Worm (Caenorhabditis elegans): ENCODE data around the gene shw-3.
A peak's percentile ranks its signal among the peaks of the same experiment; 100 is the strongest.
"Not testable (repeated sequence)": the region's sequence is repeated elsewhere in the genome, so short reads cannot be mapped to it uniquely, and the experiment has no call there.

shw-3 gene

ce11 chrV:12967925-12968327, 19.0 kb downstream of the shw-3 start, which contains the start of gene R186.8 (continued):
- TF ChIP-seq egl-44 (GFP tag; IDR thresholded peaks at IDR 0.05) = 0 out of 2 replicates have a peak, but pooled peaks have one; percentile 49
- TF ChIP-seq K11D2.4 (GFP tag; IDR thresholded peaks at IDR 0.05) = peak; percentile 91
- peak; percentile 91 to 94 for TF ChIP-seq let-607 (tag; optimal IDR thresholded peaks at IDR 0.05)
- peak; percentile 67 for TF ChIP-seq K12H6.12 (tag; optimal IDR thresholded peaks at IDR 0.05)
- TF ChIP-seq Y67H2A.10 (GFP tag; conservative IDR thresholded peaks at IDR 0.05) = peak; percentile 68; the same call in 1 of the 2 replicates
- TF ChIP-seq lin-40 (tag; optimal IDR thresholded peaks at IDR 0.05) = peak; percentile 83
- TF ChIP-seq B0261.1 (tag; optimal IDR thresholded peaks at IDR 0.05) = peak; percentile 8
- TF ChIP-seq lir-1 (GFP tag; conservative IDR thresholded peaks at IDR 0.05) = 0 out of 2 replicates have a peak, but pooled peaks have one; percentile 32
- peak; percentile 68; the same call in 1 of the 2 replicates for TF ChIP-seq lin-26 (GFP tag; IDR thresholded peaks at IDR 0.05)
- TF ChIP-seq snpc-4 (GFP tag; optimal IDR thresholded peaks at IDR 0.05) = not testable (repeated sequence)
- peak in 2 of 4 experiments; percentile 58 to 64 for TF ChIP-seq snpc-4 (tag; optimal IDR thresholded peaks at IDR 0.05)
- TF ChIP-seq pbrm-1 (GFP tag; IDR thresholded peaks at IDR 0.05) = peak; percentile 89
- TF ChIP-seq attf-5 (GFP tag; optimal IDR thresholded peaks at IDR 0.05) = peak; percentile 92
- TF ChIP-seq nfyb-1 (GFP tag; IDR thresholded peaks at IDR 0.05) = peak; percentile 86
- TF ChIP-seq B0336.3 (GFP tag; IDR thresholded peaks at IDR 0.05) = peak; percentile 76; the same call in 1 of the 2 replicates
- TF ChIP-seq ceh-91 (GFP tag; IDR thresholded peaks at IDR 0.05) = peak; percentile 89
- TF ChIP-seq ekl-4 (GFP tag; IDR thresholded peaks at IDR 0.05) = peak; percentile 78
- peak; percentile 29; the same call in 1 of the 2 replicates for TF ChIP-seq attf-6 (GFP tag; IDR thresholded peaks at IDR 0.05)
- TF ChIP-seq madf-3 (GFP tag; IDR thresholded peaks at IDR 0.05) = peak; percentile 78; the same call in 1 of the 2 replicates
- peak; percentile 68 for TF ChIP-seq madf-6 (GFP tag; IDR thresholded peaks at IDR 0.05)
- TF ChIP-seq nhr-90 (tag; optimal IDR thresholded peaks at IDR 0.05) = peak; percentile 16
- peak; percentile 40 for TF ChIP-seq ceh-27 (GFP tag; optimal IDR thresholded peaks at IDR 0.05)
- TF ChIP-seq egl-18 (GFP tag; IDR thresholded peaks at IDR 0.05) = 0 out of 2 replicates have a peak, but pooled peaks have one; percentile 56
- 0 out of 2 replicates have a peak, but pooled peaks have one; percentile 7 for TF ChIP-seq ztf-6 (GFP tag; IDR thresholded peaks at IDR 0.05)
- TF ChIP-seq lsl-1 (GFP tag; optimal IDR thresholded peaks at IDR 0.05) = peak; percentile 76
- TF ChIP-seq ztf-18 (tag; optimal IDR thresholded peaks at IDR 0.05) = peak; percentile 72

- TF ChIP-seq pha-4 (tag; optimal IDR thresholded peaks at IDR 0.05) (no peak), bed-2 (GFP tag; IDR thresholded peaks at IDR 0.05) (no peak), lin-40 (tag; optimal IDR thresholded peaks at IDR 0.05) (no peak)
These were observed 19.9 kb downstream of the shw-3 start, which contains the start of gene R186.3 for ce11 chrV:12967110-12967509. R186.3 (minus strand) TSS chrV:12967210.

- TF ChIP-seq tbp1 (GFP tag; optimal IDR thresholded peaks at IDR 0.05) = no peak
- TF ChIP-seq C17E4.6 (GFP tag; IDR thresholded peaks at IDR 0.05) = no peak
- no peak for TF ChIP-seq lin-40 (tag; optimal IDR thresholded peaks at IDR 0.05)
- TF ChIP-seq attf-5 (GFP tag; optimal IDR thresholded peaks at IDR 0.05) = no peak
- no peak for TF ChIP-seq bed-1 (GFP tag; IDR thresholded peaks at IDR 0.05)
- no peak for TF ChIP-seq pbrm-1 (GFP tag; IDR thresholded peaks at IDR 0.05)
- no peak for TF ChIP-seq attf-6 (GFP tag; IDR thresholded peaks at IDR 0.05)
- no peak for TF ChIP-seq nhr-120 (GFP tag; IDR thresholded peaks at IDR 0.05)
- TF ChIP-seq F55B11.4 (tag; optimal IDR thresholded peaks at IDR 0.05; ENCODE audit: borderline replicate concordance, insufficient read depth) = no peak
- no peak for TF ChIP-seq Y95B8A.8 (GFP tag; IDR thresholded peaks at IDR 0.05)
- no peak for TF ChIP-seq hmg-1.2 (GFP tag; IDR thresholded peaks at IDR 0.05)
- no peak for TF ChIP-seq ceh-40 (GFP tag; IDR thresholded peaks at IDR 0.05)
- no peak for TF ChIP-seq sptf-2 (GFP tag; optimal IDR thresholded peaks at IDR 0.05)
- no peak for TF ChIP-seq snpc-4 (GFP tag; optimal IDR thresholded peaks at IDR 0.05)
- TF ChIP-seq snpc-4 (tag; optimal IDR thresholded peaks at IDR 0.05) = no peak
- TF ChIP-seq ztf-18 (tag; optimal IDR thresholded peaks at IDR 0.05) = no peak
- TF ChIP-seq K11D2.4 (GFP tag; IDR thresholded peaks at IDR 0.05) = no peak
- TF ChIP-seq F49E8.2 (tag; optimal IDR thresholded peaks at IDR 0.05; ENCODE audit: insufficient read depth) = no peak
These were observed 22.9 kb downstream of the shw-3 start, which contains the start of gene srd-35 for ce11 chrV:12964076-12964475. srd-35 (plus strand) TSS chrV:12964376.

Measured in whole organism, young adult.